Fruit fly (Drosophila melanogaster) Kc167 (cell line): ENCODE measurements around the gene CG10588.

Experiments
- Myc ChIP-seq: fragments of >200 bp; optimal IDR thresholded peaks from 2 replicates; lab custom pipeline; 2017; ENCODE audit warnings: missing external identifiers
- Sin3A ChIP-seq: fragments of >200 bp; optimal IDR thresholded peaks from 2 replicates; lab custom pipeline; 2018; ENCODE audit warnings: missing external identifiers
- h ChIP-seq: fragments of >200 bp; optimal IDR thresholded peaks from 3 replicates; lab custom pipeline; 2018; ENCODE audit warnings: missing external identifiers
- insv ChIP-seq: fragments of >200 bp; optimal IDR thresholded peaks from 3 replicates; lab custom pipeline; 2018; ENCODE audit warnings: missing external identifiers
- psq ChIP-seq: fragments of >200 bp; optimal IDR thresholded peaks from 2 replicates; lab custom pipeline; 2017; ENCODE audit warnings: missing external identifiers
- ttk ChIP-seq: sonication (Bioruptor generic); optimal IDR thresholded peaks from 2 replicates; lab custom pipeline; 2017; ENCODE audit warnings: missing external identifiers

CG10588 gene

dm6 chr3L:20952121-20952487, 4.6 kb upstream of the CG10588 start:
- no peak for TF ChIP-seq insv (lab: Kevin White, UChicago)
- TF ChIP-seq h, result no peak
- no peak for TF ChIP-seq Myc
- TF ChIP-seq Sin3A, result no peak
- no peak for TF ChIP-seq ttk (lab: Kevin White, UChicago)
- no peak for TF ChIP-seq psq (lab: Kevin White, UChicago)

dm6 chr3L:20952622-20953618, 3.8 kb upstream of the CG10588 start:
- TF ChIP-seq ttk (lab: Kevin White, UChicago) (no peak), h (no peak), Sin3A (no peak), psq (lab: Kevin White, UChicago) (no peak), Myc (no peak), insv (lab: Kevin White, UChicago) (no peak)

DNA sequence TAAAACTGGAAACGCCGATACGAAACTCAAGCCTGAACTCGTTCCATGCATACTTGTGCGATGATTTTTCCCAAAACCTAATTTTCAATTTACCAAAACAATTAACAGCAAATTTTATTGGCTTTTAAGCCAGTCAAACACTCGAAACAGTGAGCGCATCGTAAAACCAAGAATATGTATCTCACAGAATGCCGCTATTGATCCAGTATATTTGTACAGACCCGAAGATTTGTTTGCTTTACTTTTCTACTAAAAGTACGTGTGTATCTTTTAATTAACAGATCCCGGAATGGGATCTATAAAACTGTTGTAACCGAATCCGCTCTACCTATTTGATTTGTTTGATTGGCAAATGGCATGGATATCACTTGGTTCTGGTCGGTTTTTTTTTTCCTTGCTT, 2.6 kb upstream of the CG10588 start:
- TF ChIP-seq ttk (lab: Kevin White, UChicago) (no peak), Myc (no peak), psq (lab: Kevin White, UChicago) (no peak), Sin3A (no peak), insv (lab: Kevin White, UChicago) (no peak), h (no peak)

dm6 chr3L:20961286-20961685, 4.6 kb downstream of the CG10588 start, which contains the start of gene CG11037:
Gene CG11037, minus strand, starts transcription at chr3L:20961386.
- TF ChIP-seq insv (lab: Kevin White, UChicago) (no peak), ttk (lab: Kevin White, UChicago) (no peak), Myc (no peak), psq (lab: Kevin White, UChicago) (no peak), h (no peak), Sin3A (no peak)

DNA sequence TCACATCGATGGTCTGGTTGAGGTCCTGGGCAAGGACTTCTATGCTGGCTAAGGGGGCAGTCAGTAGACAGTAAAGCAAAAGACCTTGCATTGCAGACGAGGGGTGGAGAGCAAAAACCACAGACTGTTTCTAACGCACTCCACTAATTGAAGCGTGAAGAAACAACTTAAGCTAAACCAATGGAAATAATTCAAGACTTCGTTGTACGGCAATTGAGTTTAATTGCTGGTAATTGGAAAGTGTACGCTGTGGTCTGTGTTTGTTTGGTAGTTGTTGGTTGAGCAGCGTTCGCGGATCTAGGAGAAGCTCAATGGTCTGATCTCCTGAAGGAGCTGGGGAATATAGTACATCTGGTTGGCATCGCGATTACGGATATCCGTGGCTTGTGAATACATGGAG, 5.7 kb downstream of the CG10588 start, which contains the start of gene CG10587:
Gene CG10587, minus strand, starts transcription at position 101 of the 400 bp plus-strand sequence.
- no peak for TF ChIP-seq insv (lab: Kevin White, UChicago)
- TF ChIP-seq ttk (lab: Kevin White, UChicago), result no peak
- no peak for TF ChIP-seq Myc
- no peak for TF ChIP-seq h
- TF ChIP-seq psq (lab: Kevin White, UChicago), result no peak
- TF ChIP-seq Sin3A, result no peak

dm6 chr3L:20966662-20967061, 9.9 kb downstream of the CG10588 start, which contains the start of gene CG12983:
Gene CG12983, minus strand, starts transcription at chr3L:20966762.
- TF ChIP-seq ttk (lab: Kevin White, UChicago) (no peak), Myc (no peak), insv (lab: Kevin White, UChicago) (no peak), Sin3A (no peak), h (no peak), psq (lab: Kevin White, UChicago) (no peak)

DNA sequence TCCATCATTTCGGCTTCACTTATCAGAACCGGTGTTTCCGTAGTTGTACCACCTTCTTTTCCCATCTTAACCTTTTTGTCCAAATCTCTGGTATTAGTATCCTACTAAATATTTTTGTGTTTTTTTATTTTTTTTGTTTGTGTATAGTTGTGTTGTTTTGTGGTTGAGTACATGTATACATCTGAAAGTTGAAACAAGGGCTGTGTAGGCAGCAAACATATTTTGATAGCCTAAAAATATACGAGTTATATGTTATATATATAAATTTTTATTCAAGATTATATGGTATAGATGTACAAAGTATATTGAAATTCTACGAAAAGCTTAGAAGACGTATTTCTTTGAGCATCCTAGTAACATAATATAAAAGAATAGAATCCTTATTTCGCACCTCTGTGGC, 13.8 kb downstream of the CG10588 start, which contains the start of gene CG33287:
Gene CG33287, minus strand, starts transcription at position 101 of the 400 bp plus-strand sequence.
- TF ChIP-seq ttk (lab: Kevin White, UChicago), result no peak
- TF ChIP-seq Myc, result no peak
- no peak for TF ChIP-seq Sin3A
- TF ChIP-seq insv (lab: Kevin White, UChicago), result no peak
- TF ChIP-seq h, result no peak
- no peak for TF ChIP-seq psq (lab: Kevin White, UChicago)

- TF ChIP-seq Sin3A, result no peak
- TF ChIP-seq psq (lab: Kevin White, UChicago), result no peak
- TF ChIP-seq insv (lab: Kevin White, UChicago), result no peak
- no peak for TF ChIP-seq h
- no peak for TF ChIP-seq ttk (lab: Kevin White, UChicago)
- TF ChIP-seq Myc, result no peak
Observed at dm6 chr3L:20974600-20974999, 17.9 kb downstream of the CG10588 start, which contains the start of gene CG33286. Gene CG33286, minus strand, starts transcription at chr3L:20974700.

dm6 chr3L:20976383-20976782, 19.6 kb downstream of the CG10588 start:
- TF ChIP-seq ttk (lab: Kevin White, UChicago), result no peak
- TF ChIP-seq psq (lab: Kevin White, UChicago), result no peak
- TF ChIP-seq h, result no peak

dm6 chr3L:20976967-20977720, 20.4 kb downstream of the CG10588 start:
- TF ChIP-seq insv (lab: Kevin White, UChicago) (no peak), h (no peak)

dm6 chr3L:20980499-20980898, 23.8 kb downstream of the CG10588 start:
- TF ChIP-seq h, result no peak
- TF ChIP-seq Sin3A, result no peak
- TF ChIP-seq ttk (lab: Kevin White, UChicago), result no peak
- TF ChIP-seq Myc, result no peak
- TF ChIP-seq psq (lab: Kevin White, UChicago), result no peak
- TF ChIP-seq insv (lab: Kevin White, UChicago), result no peak

DNA sequence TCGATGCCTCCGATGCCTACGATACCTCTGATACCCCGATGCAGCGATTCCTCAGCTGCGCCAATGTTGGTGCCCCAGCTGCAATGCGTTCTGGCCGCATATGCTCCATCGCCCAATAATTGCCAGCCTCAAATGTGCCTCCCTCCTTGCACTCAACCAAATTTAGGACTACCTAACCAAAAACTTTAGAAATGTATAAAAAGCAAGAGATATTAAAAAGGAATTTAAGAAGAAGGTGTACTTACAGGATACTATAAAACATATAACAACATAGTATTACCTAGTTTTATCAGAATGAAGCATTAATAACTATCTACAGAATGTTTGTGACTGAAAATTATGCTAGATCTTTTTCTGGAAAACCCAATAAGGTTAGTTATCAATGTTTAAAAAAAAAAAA, 25.0 kb downstream of the CG10588 start:
- TF ChIP-seq Myc (no peak), insv (lab: Kevin White, UChicago) (no peak), ttk (lab: Kevin White, UChicago) (no peak), psq (lab: Kevin White, UChicago) (no peak), h (no peak), Sin3A (no peak)
